Fruit fly (Drosophila melanogaster): ENCODE data around the gene CG7730.

Gene CG7730

DNA sequence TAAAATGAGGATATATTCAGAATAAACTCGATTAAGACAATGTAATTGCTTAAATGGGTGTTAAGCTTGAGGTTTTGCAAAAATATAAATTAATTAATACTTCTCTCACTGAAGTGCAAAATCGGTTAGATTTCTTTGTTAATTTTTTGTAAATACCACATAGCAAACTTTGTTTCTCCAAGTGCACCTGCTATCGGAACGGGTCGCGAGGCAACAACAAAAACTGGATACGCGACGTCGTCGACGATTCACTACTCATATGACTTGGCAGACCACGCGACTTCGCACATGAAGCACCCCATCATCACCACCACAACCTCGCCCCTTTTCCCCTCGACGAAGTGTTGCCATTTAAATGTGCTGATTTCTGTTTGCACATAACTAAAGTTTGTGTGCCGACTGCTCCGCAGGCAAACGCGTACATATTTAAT lies 20.3 kb upstream of the CG7730 start (continued):
- peak; percentile 69 for TF ChIP-seq Rfx (GFP tag; IDR thresholded peaks at IDR 0.05)
- no peak for TF ChIP-seq Hsf (GFP tag; optimal IDR thresholded peaks at IDR 0.05)
- no peak for TF ChIP-seq CG18011 (GFP tag; optimal IDR thresholded peaks at IDR 0.05)
- TF ChIP-seq CG42726 (GFP tag; IDR thresholded peaks at IDR 0.05; ENCODE audit: partially characterized antibody): no peak
- no peak for TF ChIP-seq dmrt11E (tag; optimal IDR thresholded peaks at IDR 0.05)
- no peak for TF ChIP-seq knrl (GFP tag; IDR thresholded peaks at IDR 0.05; ENCODE audit: partially characterized antibody)
- TF ChIP-seq nom (GFP tag; optimal IDR thresholded peaks at IDR 0.05): peak; percentile 11
- TF ChIP-seq sr (GFP tag; IDR thresholded peaks at IDR 0.05): no peak
- TF ChIP-seq CG6813 (GFP tag; optimal IDR thresholded peaks at IDR 0.05): no peak
- peak; percentile 43 for TF ChIP-seq Atf6 (GFP tag; IDR thresholded peaks at IDR 0.05)
- TF ChIP-seq gsb (GFP tag; IDR thresholded peaks at IDR 0.05): 0 out of 2 replicates have a peak, but pooled peaks have one; percentile 18
- TF ChIP-seq NK7.1 (GFP tag; optimal IDR thresholded peaks at IDR 0.05): no peak
- no peak for TF ChIP-seq ro (GFP tag; IDR thresholded peaks at IDR 0.05)
- TF ChIP-seq CG32772 (GFP tag; IDR thresholded peaks at IDR 0.05): 0 out of 2 replicates have a peak, but pooled peaks have one; percentile 36
- TF ChIP-seq fd64A (GFP tag; optimal IDR thresholded peaks at IDR 0.05): no peak
- no peak for TF ChIP-seq grn (GFP tag; optimal IDR thresholded peaks at IDR 0.05)
- no peak for TF ChIP-seq CG15073 (GFP tag; optimal IDR thresholded peaks at IDR 0.05)
- no peak for TF ChIP-seq Poxn (GFP tag; IDR thresholded peaks at IDR 0.05)
- TF ChIP-seq schlank (tag; optimal IDR thresholded peaks at IDR 0.05): peak; percentile 20
- peak; percentile 43 for TF ChIP-seq CG15269 (tag; optimal IDR thresholded peaks at IDR 0.05)
- TF ChIP-seq maf-S (GFP tag; optimal IDR thresholded peaks at IDR 0.05): no peak
- TF ChIP-seq CG13894 (tag; optimal IDR thresholded peaks at IDR 0.05): no peak
- TF ChIP-seq CG1233 (GFP tag; optimal IDR thresholded peaks at IDR 0.05): no peak
- peak; percentile 40; the same call in 1 of the 3 replicates for TF ChIP-seq otp (GFP tag; IDR thresholded peaks at IDR 0.05)
- TF ChIP-seq CG6765 (GFP tag; optimal IDR thresholded peaks at IDR 0.05): no peak
- TF ChIP-seq rib (GFP tag; IDR thresholded peaks at IDR 0.05): no peak
- no peak for TF ChIP-seq pita (GFP tag; optimal IDR thresholded peaks at IDR 0.05)
- peak; percentile 23 for TF ChIP-seq CG13424 (tag; optimal IDR thresholded peaks at IDR 0.05)
- TF ChIP-seq bbx (GFP tag; IDR thresholded peaks at IDR 0.05; ENCODE audit: partially characterized antibody): no peak
- no peak for TF ChIP-seq zf30C (GFP tag; optimal IDR thresholded peaks at IDR 0.05)
- TF ChIP-seq ftz-f1 (GFP tag; optimal IDR thresholded peaks at IDR 0.05): no peak
- TF ChIP-seq Abd-B (GFP tag; optimal IDR thresholded peaks at IDR 0.05): no peak
- TF ChIP-seq so (GFP tag; IDR thresholded peaks at IDR 0.05): no peak
- TF ChIP-seq CG13775 (GFP tag; optimal IDR thresholded peaks at IDR 0.05): no peak
- no peak for TF ChIP-seq sens-2 (GFP tag; IDR thresholded peaks at IDR 0.05)
- TF ChIP-seq CG9932 (GFP tag; IDR thresholded peaks at IDR 0.05): no peak; the same call in 1 of the 2 replicates
- no peak for TF ChIP-seq eve (GFP tag; optimal IDR thresholded peaks at IDR 0.05)
- TF ChIP-seq unpg (GFP tag; optimal IDR thresholded peaks at IDR 0.05): peak; percentile 42
- peak; percentile 39 for TF ChIP-seq CG9437 (GFP tag; optimal IDR thresholded peaks at IDR 0.05)
- TF ChIP-seq Bdp1 (GFP tag; optimal IDR thresholded peaks at IDR 0.05): no peak
- no peak for TF ChIP-seq Usf (GFP tag; optimal IDR thresholded peaks at IDR 0.05)
- no peak for TF ChIP-seq CG7786 (GFP tag; optimal IDR thresholded peaks at IDR 0.05)
- peak; percentile 47 for TF ChIP-seq CG10543 (GFP tag; optimal IDR thresholded peaks at IDR 0.05)
- no peak for TF ChIP-seq inv (GFP tag; IDR thresholded peaks at IDR 0.05; ENCODE audit: partially characterized antibody)
- no peak for TF ChIP-seq CG7271 (tag; optimal IDR thresholded peaks at IDR 0.05)
- peak; percentile 22 for TF ChIP-seq NfI (GFP tag; optimal IDR thresholded peaks at IDR 0.05)
- no peak for TF ChIP-seq CG17829 (tag; optimal IDR thresholded peaks at IDR 0.05)
- TF ChIP-seq CG11456 (GFP tag; IDR thresholded peaks at IDR 0.05): peak; percentile 61; the same call in 1 of the 3 replicates
- no peak for TF ChIP-seq C15 (GFP tag; IDR thresholded peaks at IDR 0.05)
- no peak for TF ChIP-seq pnt (GFP tag; optimal IDR thresholded peaks at IDR 0.05)
- no peak for TF ChIP-seq NC2β (GFP tag; optimal IDR thresholded peaks at IDR 0.05)
